Fruit fly (Drosophila melanogaster): ENCODE results near the gene CG5989.

Gene CG5989

dm6 chr3L:8553125-8553524, 50.8 kb downstream of the CG5989 start (continued):
- peak; percentile 81 for TF ChIP-seq CG10543 (GFP tag; optimal IDR thresholded peaks at IDR 0.05)
- 0 out of 2 replicates have a peak, but pooled peaks have one; percentile 34 for TF ChIP-seq slbo (GFP tag; IDR thresholded peaks at IDR 0.05)
- no peak for TF ChIP-seq pzg (GFP tag; optimal IDR thresholded peaks at IDR 0.05)
- no peak for TF ChIP-seq CG15696 (tag; optimal IDR thresholded peaks at IDR 0.05)
- TF ChIP-seq CG7987 (GFP tag; optimal IDR thresholded peaks at IDR 0.05): no peak
- TF ChIP-seq Pdp1 (GFP tag; optimal IDR thresholded peaks at IDR 0.05): no peak
- no peak for TF ChIP-seq CG3995 (GFP tag; optimal IDR thresholded peaks at IDR 0.05)
- no peak for TF ChIP-seq CG17912 (GFP tag; optimal IDR thresholded peaks at IDR 0.05)
- no peak for TF ChIP-seq CG32772 (GFP tag; IDR thresholded peaks at IDR 0.05)
- TF ChIP-seq CG13287 (GFP tag; IDR thresholded peaks at IDR 0.05; ENCODE audit: partially characterized antibody): no peak
- TF ChIP-seq pum (GFP tag; optimal IDR thresholded peaks at IDR 0.05): no peak
- no peak for TF ChIP-seq tio (GFP tag; optimal IDR thresholded peaks at IDR 0.05)
- TF ChIP-seq CG34376 (GFP tag; optimal IDR thresholded peaks at IDR 0.05): no peak
- TF ChIP-seq HLHmδ (GFP tag; optimal IDR thresholded peaks at IDR 0.05): no peak
- peak; percentile 27; the same call in 1 of the 2 replicates for TF ChIP-seq gsb (GFP tag; IDR thresholded peaks at IDR 0.05)
- no peak for TF ChIP-seq emc (GFP tag; optimal IDR thresholded peaks at IDR 0.05)
- TF ChIP-seq BtbVII (GFP tag; optimal IDR thresholded peaks at IDR 0.05): no peak
- peak; percentile 70 for TF ChIP-seq CG12769 (tag; optimal IDR thresholded peaks at IDR 0.05)
- no peak for TF ChIP-seq HLH54F (GFP tag; optimal IDR thresholded peaks at IDR 0.05)
- no peak for TF ChIP-seq bowl (GFP tag; IDR thresholded peaks at IDR 0.05)
- peak; percentile 54; the same call in 1 of the 3 replicates for TF ChIP-seq ci (GFP tag; IDR thresholded peaks at IDR 0.05)
- TF ChIP-seq dpn (GFP tag; optimal IDR thresholded peaks at IDR 0.05): peak in 1 of 2 experiments; percentile 2
- TF ChIP-seq gt (GFP tag; IDR thresholded peaks at IDR 0.05): no peak
- no peak for TF ChIP-seq H15 (GFP tag; IDR thresholded peaks at IDR 0.05)
- TF ChIP-seq Fer3 (tag; optimal IDR thresholded peaks at IDR 0.05): no peak
- TF ChIP-seq da (GFP tag; optimal IDR thresholded peaks at IDR 0.05): no peak
- no peak for TF ChIP-seq nau (GFP tag; optimal IDR thresholded peaks at IDR 0.05)
- no peak for TF ChIP-seq CG15514 (GFP tag; optimal IDR thresholded peaks at IDR 0.05)
- TF ChIP-seq Sry-δ (GFP tag; optimal IDR thresholded peaks at IDR 0.05): no peak
- TF ChIP-seq CG11093 (GFP tag; IDR thresholded peaks at IDR 0.05): no peak
- TF ChIP-seq prd (optimal IDR thresholded peaks at IDR 0.05): no peak
- TF ChIP-seq prd (GFP tag; IDR thresholded peaks at IDR 0.05): no peak
- peak; percentile 91 for TF ChIP-seq grau (tag; optimal IDR thresholded peaks at IDR 0.05)
- TF ChIP-seq fd96Cb (tag; optimal IDR thresholded peaks at IDR 0.05): no peak
- TF ChIP-seq CG34422 (GFP tag; IDR thresholded peaks at IDR 0.05): no peak
